Fruit fly (Drosophila melanogaster) whole organism, prepupa: ENCODE data around the gene Ulp1.

Experiments used
- CG6163 ChIP-seq: fragments of 200-800 bp; sonication (Bioruptor generic); IDR thresholded peaks from 3 replicates; pipeline ENCODE4 v1.3.6; 2022; ENCODE audit warnings: missing biosample characterization, missing genetic modification characterization
- CG6276 ChIP-seq: fragments of 200-800 bp; sonication (Bioruptor generic); optimal IDR thresholded peaks from 2 replicates; lab custom pipeline; 2017; ENCODE audit warnings: missing biosample characterization, mild to moderate bottlenecking, missing genetic modification characterization
- CG6808 ChIP-seq: fragments of 200-800 bp; sonication (Bioruptor generic); optimal IDR thresholded peaks from 3 replicates; lab custom pipeline; 2017; ENCODE audit warnings: missing biosample characterization, missing genetic modification characterization, mild to moderate bottlenecking, moderate library complexity, missing genetic modification reagents
- CG8632 ChIP-seq: fragments of 200-800 bp; sonication (Bioruptor generic); optimal IDR thresholded peaks from 3 replicates; lab custom pipeline; 2016; ENCODE audit warnings: missing biosample characterization, missing genetic modification characterization
- ss ChIP-seq, 2 experiments: fragments of 200-800 bp; sonication (Bioruptor generic); optimal IDR thresholded peaks; 2 replicates in 1 of 2; 3 replicates in 1 of 2; lab custom pipeline; 2017 to 2018; ENCODE audit warnings: mild to moderate bottlenecking in 2 of 2, missing biosample characterization in 2 of 2, missing genetic modification characterization in 2 of 2, moderate library complexity in 1 of 2

DNA sequence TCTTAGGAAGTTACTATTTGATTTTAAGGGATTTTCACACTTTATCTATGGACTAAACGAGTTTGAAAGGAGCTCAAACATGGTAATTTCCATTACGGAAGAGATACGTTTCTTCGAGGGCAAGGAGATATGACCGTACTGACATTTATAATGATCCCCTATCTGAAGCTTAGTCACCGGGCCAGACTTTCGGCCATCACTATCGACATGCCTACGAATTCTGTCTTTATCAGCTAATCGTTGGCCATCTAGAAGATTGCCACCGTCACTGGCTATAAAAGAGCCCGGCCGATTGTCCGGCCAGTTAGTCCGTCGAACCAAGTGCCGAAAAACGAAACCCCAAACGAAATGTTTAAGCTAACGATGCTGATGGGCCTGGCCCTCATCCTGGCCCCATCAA lies 7.2 kb upstream of the Ulp1 start, which contains the start of gene Muc18B:
- no peak for TF ChIP-seq CG6808 (GFP tag; lab: Kevin White, UChicago)
- TF ChIP-seq ss (GFP tag; optimal IDR thresholded peaks at IDR 0.05; lab: Kevin White, UChicago): no peak
- no peak for TF ChIP-seq CG8632 (GFP tag; lab: Kevin White, UChicago)
- TF ChIP-seq CG6276 (GFP tag; lab: Kevin White, UChicago): no peak
- no peak for TF ChIP-seq CG6163 (GFP tag; lab: Robert Waterston, UW)
